Fruit fly (Drosophila melanogaster): ENCODE measurements around the gene Reph.
A peak's percentile ranks its signal among the peaks of the same experiment; 100 is the strongest.

Reph gene

dm6 chr2L:3818903-3819302, 15.6 kb downstream of the Reph start (continued):
- no peak for TF ChIP-seq Side (GFP tag; optimal IDR thresholded peaks at IDR 0.05)
- TF ChIP-seq kah (GFP tag; optimal IDR thresholded peaks at IDR 0.05): no peak
- peak; percentile 58 for TF ChIP-seq CG18262 (tag; optimal IDR thresholded peaks at IDR 0.05)
- TF ChIP-seq chinmo (GFP tag; IDR thresholded peaks at IDR 0.05; ENCODE audit: partially characterized antibody): no peak
- peak; percentile 33 for TF ChIP-seq CG10267 (tag; optimal IDR thresholded peaks at IDR 0.05)
- no peak for TF ChIP-seq Jarid2 (GFP tag; optimal IDR thresholded peaks at IDR 0.05)
- TF ChIP-seq Camta (GFP tag; optimal IDR thresholded peaks at IDR 0.05): peak; percentile 3
- no peak for TF ChIP-seq her (GFP tag; optimal IDR thresholded peaks at IDR 0.05)
- no peak for TF ChIP-seq ase (GFP tag; IDR thresholded peaks at IDR 0.05)
- TF ChIP-seq CG14710 (tag; optimal IDR thresholded peaks at IDR 0.05): peak; percentile 40
- TF ChIP-seq Dbx (GFP tag; IDR thresholded peaks at IDR 0.05): no peak
- TF ChIP-seq gem (tag; optimal IDR thresholded peaks at IDR 0.05): peak; percentile 42
- TF ChIP-seq Rfx (GFP tag; IDR thresholded peaks at IDR 0.05): no peak
- 0 out of 2 replicates have a peak, but pooled peaks have one; percentile 18 for TF ChIP-seq CG10959 (GFP tag; IDR thresholded peaks at IDR 0.05)
- TF ChIP-seq CG9437 (GFP tag; optimal IDR thresholded peaks at IDR 0.05): no peak
- no peak for TF ChIP-seq pum (GFP tag; optimal IDR thresholded peaks at IDR 0.05)
- no peak for TF ChIP-seq maf-S (GFP tag; optimal IDR thresholded peaks at IDR 0.05)
- TF ChIP-seq lola (GFP tag; optimal IDR thresholded peaks at IDR 0.05): peak in 1 of 3 experiments; percentile 44
- TF ChIP-seq crp (GFP tag; optimal IDR thresholded peaks at IDR 0.05): no peak
- peak; percentile 66 for TF ChIP-seq ara (GFP tag; IDR thresholded peaks at IDR 0.05)
- no peak for TF ChIP-seq cwo (GFP tag; optimal IDR thresholded peaks at IDR 0.05)
- no peak for TF ChIP-seq Mrtf (GFP tag; IDR thresholded peaks at IDR 0.05)
- peak; percentile 4 for TF ChIP-seq cg (GFP tag; optimal IDR thresholded peaks at IDR 0.05)
- no peak for TF ChIP-seq hbn (GFP tag; IDR thresholded peaks at IDR 0.05; ENCODE audit: partially characterized antibody)
- TF ChIP-seq Sox100B (GFP tag; optimal IDR thresholded peaks at IDR 0.05): no peak
- peak; percentile 11 for TF ChIP-seq nmo (GFP tag; optimal IDR thresholded peaks at IDR 0.05)
- TF ChIP-seq HmgD (GFP tag; optimal IDR thresholded peaks at IDR 0.05): no peak
- TF ChIP-seq CG18764 (GFP tag; optimal IDR thresholded peaks at IDR 0.05): no peak
- TF ChIP-seq ranshi (GFP tag; IDR thresholded peaks at IDR 0.05): no peak; the same call in 1 of the 2 replicates
- TF ChIP-seq CG1602 (GFP tag; optimal IDR thresholded peaks at IDR 0.05): no peak
- TF ChIP-seq CG17829 (tag; optimal IDR thresholded peaks at IDR 0.05): peak; percentile 60
- no peak for TF ChIP-seq BtbVII (GFP tag; optimal IDR thresholded peaks at IDR 0.05)
- TF ChIP-seq dysf (GFP tag; IDR thresholded peaks at IDR 0.05): no peak
- TF ChIP-seq CG2116 (GFP tag; optimal IDR thresholded peaks at IDR 0.05): no peak
- TF ChIP-seq grau (tag; optimal IDR thresholded peaks at IDR 0.05): peak; percentile 13
- TF ChIP-seq bsh (GFP tag; optimal IDR thresholded peaks at IDR 0.05): peak in 1 of 2 experiments; percentile 15
- TF ChIP-seq YL-1 (GFP tag; optimal IDR thresholded peaks at IDR 0.05): no peak
- TF ChIP-seq CG16815 (GFP tag; optimal IDR thresholded peaks at IDR 0.05): peak; percentile 22
- no peak for TF ChIP-seq CoRest (tag; optimal IDR thresholded peaks at IDR 0.05)
- TF ChIP-seq CG1024 (GFP tag; IDR thresholded peaks at IDR 0.05): no peak
- TF ChIP-seq knrl (GFP tag; IDR thresholded peaks at IDR 0.05; ENCODE audit: partially characterized antibody): no peak
- 0 out of 3 replicates have a peak, but pooled peaks have one; percentile 29 for TF ChIP-seq CG7357 (GFP tag; IDR thresholded peaks at IDR 0.05)
- no peak for TF ChIP-seq pfk (GFP tag; optimal IDR thresholded peaks at IDR 0.05)
- no peak for TF ChIP-seq Atf3 (GFP tag; optimal IDR thresholded peaks at IDR 0.05)
- TF ChIP-seq CG1603 (tag; optimal IDR thresholded peaks at IDR 0.05): peak; percentile 60
- TF ChIP-seq CG6791 (GFP tag; IDR thresholded peaks at IDR 0.05; ENCODE audit: partially characterized antibody): no peak
- TF ChIP-seq CG5953 (GFP tag; IDR thresholded peaks at IDR 0.05): no peak
- TF ChIP-seq CG7928 (GFP tag; optimal IDR thresholded peaks at IDR 0.05): no peak
- TF ChIP-seq crc (GFP tag; optimal IDR thresholded peaks at IDR 0.05): no peak
- TF ChIP-seq CG6854 (GFP tag; optimal IDR thresholded peaks at IDR 0.05): no peak
